Worm (Caenorhabditis elegans) whole organism, L1 larva: ENCODE results near the gene dbn-1.

Source experiments
- C16A3.4 ChIP-seq: fragments of 150-350 bp; optimal IDR thresholded peaks from 2 replicates; lab custom pipeline; 2014; ENCODE audit warnings: missing biosample characterization, missing genetic modification characterization
- ces-1 ChIP-seq: fragments of 150-350 bp; optimal IDR thresholded peaks from 2 replicates; lab custom pipeline; 2014; ENCODE audit warnings: missing biosample characterization, missing genetic modification reagents, missing genetic modification characterization
- efl-1 ChIP-seq, 4 experiments: fragments of 150-350 bp; optimal IDR thresholded peaks in 3 of 4; peaks in 1 of 4; 1 replicate in 1 of 4; 2 replicates in 3 of 4; lab custom pipeline; 2014; ENCODE audit warnings: missing biosample characterization in 2 of 4, missing genetic modification characterization in 2 of 4, missing genetic modification reagents in 2 of 4
- egl-27 ChIP-seq, 2 experiments: fragments of 150-350 bp in 1 of 2; sonication (generic microtip); optimal IDR thresholded peaks; 3 replicates each; lab custom pipeline; 2017 to 2018; ENCODE audit warnings: missing biosample characterization in 2 of 2, missing genetic modification characterization in 2 of 2, missing genetic modification reagents in 2 of 2
- nhr-12 ChIP-seq: sonication (generic microtip); optimal IDR thresholded peaks from 2 replicates; lab custom pipeline; 2017; ENCODE audit warnings: missing biosample characterization, missing genetic modification characterization
- nhr-28 ChIP-seq: fragments of 150-350 bp; optimal IDR thresholded peaks from 2 replicates; lab custom pipeline; 2014; ENCODE audit warnings: missing biosample characterization, missing genetic modification characterization
- sptf-1 ChIP-seq: fragments of 150-350 bp; optimal IDR thresholded peaks from 2 replicates; lab custom pipeline; 2014; ENCODE audit warnings: missing biosample characterization, missing genetic modification characterization
- tbx-2 ChIP-seq: sonication (generic microtip); optimal IDR thresholded peaks from 2 replicates; lab custom pipeline; 2016; ENCODE audit warnings: missing genetic modification characterization, missing compliant biosample characterization
- unc-62 ChIP-seq: fragments of 150-350 bp; optimal IDR thresholded peaks from 2 replicates; lab custom pipeline; 2014; ENCODE audit warnings: missing biosample characterization, missing genetic modification reagents, missing genetic modification characterization

- peak; percentile 70 for TF ChIP-seq nhr-28 (tag; lab: Kevin White, UChicago)
- TF ChIP-seq ces-1 (GFP tag; lab: Kevin White, UChicago) = no peak
- no peak for TF ChIP-seq C16A3.4
- TF ChIP-seq sptf-1 (tag; lab: Kevin White, UChicago) = peak; percentile 62
- TF ChIP-seq nhr-12 = no peak
- TF ChIP-seq unc-62 (GFP tag; lab: Kevin White, UChicago) = no peak
- TF ChIP-seq efl-1 (optimal IDR thresholded peaks at IDR 0.05; lab: Kevin White, UChicago) = no peak
- TF ChIP-seq efl-1 (GFP tag; optimal IDR thresholded peaks at IDR 0.05 in 1 of 2; lab: Kevin White, UChicago) = no peak
- no peak for TF ChIP-seq tbx-2 (tag; lab: Kevin White, UChicago)
- no peak for TF ChIP-seq egl-27 (tag; optimal IDR thresholded peaks at IDR 0.05; lab: Kevin White, UChicago)
These were observed 16.9 kb upstream of the dbn-1 start for ce11 chrIII:13778816-13779215.
